Fruit fly (Drosophila melanogaster) whole organism, embryonic: ENCODE results near the gene CG14102.

Experiments
- Antp ChIP-seq: fragments of 200-800 bp; sonication (Bioruptor generic); optimal IDR thresholded peaks from 3 replicates; lab custom pipeline; 2016; ENCODE audit warnings: missing biosample characterization, missing genetic modification characterization
- Asciz ChIP-seq: fragments of 200-800 bp; sonication (Bioruptor generic); optimal IDR thresholded peaks from 2 replicates; lab custom pipeline; 2017; ENCODE audit warnings: missing biosample characterization, mild to moderate bottlenecking, missing genetic modification characterization, missing genetic modification reagents
- B-H1 ChIP-seq: fragments of 200-800 bp; sonication (Bioruptor generic); IDR thresholded peaks from 3 replicates; pipeline ENCODE4 v1.3.6; 2022; ENCODE audit warnings: missing biosample characterization, missing genetic modification characterization
- Blimp-1 ChIP-seq: fragments of 200-800 bp; sonication (Bioruptor generic); optimal IDR thresholded peaks from 3 replicates; lab custom pipeline; 2018; ENCODE audit warnings: missing biosample characterization, missing genetic modification characterization, mild to moderate bottlenecking, moderate library complexity, missing genetic modification reagents
- CG10462 ChIP-seq: fragments of 200-800 bp; sonication (Bioruptor generic); optimal IDR thresholded peaks from 2 replicates; lab custom pipeline; 2016; ENCODE audit warnings: missing biosample characterization, missing genetic modification characterization
- CG11560 ChIP-seq: fragments of 200-800 bp; sonication (Bioruptor generic); IDR thresholded peaks from 3 replicates; pipeline ENCODE4 v1.3.6; 2022; ENCODE audit warnings: missing biosample characterization, missing genetic modification characterization
- CG18262 ChIP-seq: fragments of 200-800 bp; optimal IDR thresholded peaks from 3 replicates; lab custom pipeline; 2019; ENCODE audit warnings: missing biosample characterization, mild to moderate bottlenecking, missing genetic modification characterization, moderate library complexity
- CG2199 ChIP-seq: fragments of 200-800 bp; sonication (Bioruptor generic); IDR thresholded peaks from 3 replicates; pipeline ENCODE4 v1.3.6; 2022; ENCODE audit warnings: missing biosample characterization, missing genetic modification characterization
- CG3065 ChIP-seq: fragments of 200-800 bp; sonication (Bioruptor generic); optimal IDR thresholded peaks from 2 replicates; lab custom pipeline; 2016; ENCODE audit warnings: missing biosample characterization, missing genetic modification characterization
- CG31365 ChIP-seq: fragments of 200-800 bp; sonication (Bioruptor generic); optimal IDR thresholded peaks from 2 replicates; lab custom pipeline; 2018; ENCODE audit warnings: missing biosample characterization, mild to moderate bottlenecking, missing genetic modification characterization
- CG31388 ChIP-seq: fragments of 200-800 bp; sonication (Bioruptor generic); optimal IDR thresholded peaks from 2 replicates; lab custom pipeline; 2016; ENCODE audit warnings: missing biosample characterization, missing genetic modification characterization
- CG32532 ChIP-seq: fragments of 200-800 bp; sonication (Bioruptor generic); IDR thresholded peaks from 2 replicates; pipeline ENCODE4 v1.3.6; 2022; ENCODE audit warnings: missing biosample characterization, missing genetic modification characterization
- CG3407 ChIP-seq: fragments of 200-800 bp; sonication (Bioruptor generic); optimal IDR thresholded peaks from 2 replicates; lab custom pipeline; 2018; ENCODE audit warnings: missing biosample characterization, mild to moderate bottlenecking, missing genetic modification characterization
- CG5953 ChIP-seq: fragments of 200-800 bp; sonication (Bioruptor generic); IDR thresholded peaks from 2 replicates; pipeline ENCODE4 v1.3.6; 2022; ENCODE audit warnings: missing biosample characterization, missing genetic modification characterization
- CG6654 ChIP-seq: fragments of 200-800 bp; sonication (Bioruptor generic); optimal IDR thresholded peaks from 2 replicates; lab custom pipeline; 2017; ENCODE audit warnings: missing biosample characterization, mild to moderate bottlenecking, missing genetic modification characterization
- CG6765 ChIP-seq: fragments of 200-800 bp; sonication (Bioruptor generic); optimal IDR thresholded peaks from 3 replicates; lab custom pipeline; 2017; ENCODE audit warnings: missing biosample characterization, mild to moderate bottlenecking, missing genetic modification characterization
- CkIIα-i1 ChIP-seq: fragments of 200-800 bp; sonication (Bioruptor generic); IDR thresholded peaks from 2 replicates; pipeline ENCODE4 v1.3.6; 2022; ENCODE audit warnings: missing biosample characterization, missing genetic modification characterization
- D19B ChIP-seq: fragments of 200-800 bp; sonication (Bioruptor generic); optimal IDR thresholded peaks from 2 replicates; lab custom pipeline; 2017; ENCODE audit warnings: missing biosample characterization, mild to moderate bottlenecking, missing genetic modification characterization
- HLH3B ChIP-seq: fragments of 200-800 bp; sonication (Bioruptor generic); IDR thresholded peaks from 2 replicates; pipeline ENCODE4 v1.3.6; 2022; ENCODE audit warnings: missing biosample characterization, missing genetic modification characterization
- Hr39 ChIP-seq: fragments of >200 bp; optimal IDR thresholded peaks from 2 replicates; lab custom pipeline; 2017
- Lhr ChIP-seq: fragments of 200-800 bp; sonication (Bioruptor generic); optimal IDR thresholded peaks from 3 replicates; lab custom pipeline; 2017; ENCODE audit warnings: mild to moderate bottlenecking, missing biosample characterization, missing genetic modification reagents, missing genetic modification characterization
- MBD-R2 ChIP-seq: fragments of 200-800 bp; sonication (Bioruptor generic); IDR thresholded peaks from 2 replicates; pipeline ENCODE4 v1.3.6; 2022; ENCODE audit warnings: missing biosample characterization, missing genetic modification characterization
- Mrtf ChIP-seq: fragments of 200-800 bp; sonication (Bioruptor generic); IDR thresholded peaks from 3 replicates; pipeline ENCODE4 v1.3.6; 2022; ENCODE audit warnings: missing biosample characterization, missing genetic modification characterization
- NfI ChIP-seq: fragments of 200-800 bp; sonication (Bioruptor generic); optimal IDR thresholded peaks from 3 replicates; lab custom pipeline; 2018; ENCODE audit warnings: missing biosample characterization, mild to moderate bottlenecking, missing genetic modification characterization, moderate library complexity
- Usf ChIP-seq: fragments of 200-800 bp; sonication (Bioruptor generic); optimal IDR thresholded peaks from 2 replicates; lab custom pipeline; 2017; ENCODE audit warnings: missing genotype, missing biosample characterization, missing genetic modification characterization
- YL-1 ChIP-seq: fragments of 200-800 bp; sonication (Bioruptor generic); optimal IDR thresholded peaks from 3 replicates; lab custom pipeline; 2017; ENCODE audit warnings: missing biosample characterization, mild to moderate bottlenecking, missing genetic modification characterization
- ab ChIP-seq: fragments of 200-800 bp; sonication (Bioruptor generic); optimal IDR thresholded peaks from 2 replicates; lab custom pipeline; 2016; ENCODE audit warnings: missing biosample characterization, missing genetic modification characterization
- ase ChIP-seq: fragments of 200-800 bp; sonication (Bioruptor generic); IDR thresholded peaks from 3 replicates; pipeline ENCODE4 v1.3.6; 2022; ENCODE audit warnings: missing biosample characterization, missing genetic modification characterization
- ato ChIP-seq: fragments of 200-800 bp; sonication (Bioruptor generic); IDR thresholded peaks from 2 replicates; pipeline ENCODE4 v1.3.6; 2022; ENCODE audit warnings: missing biosample characterization, missing genetic modification characterization; ENCODE audit not compliant: partially characterized antibody
- az2 ChIP-seq: fragments of 200-800 bp; sonication (Bioruptor generic); optimal IDR thresholded peaks from 3 replicates; lab custom pipeline; 2016; ENCODE audit warnings: missing biosample characterization, missing genetic modification characterization
- bcd ChIP-seq: fragments of 200-800 bp; sonication (Bioruptor generic); optimal IDR thresholded peaks from 2 replicates; lab custom pipeline; 2017; ENCODE audit warnings: missing biosample characterization, mild to moderate bottlenecking, missing genetic modification characterization
- btn ChIP-seq: fragments of 200-800 bp; sonication (Bioruptor generic); optimal IDR thresholded peaks from 2 replicates; lab custom pipeline; 2016; ENCODE audit warnings: missing biosample characterization, missing genetic modification characterization
- cato ChIP-seq: fragments of 200-800 bp; sonication (Bioruptor generic); optimal IDR thresholded peaks from 2 replicates; lab custom pipeline; 2016; ENCODE audit warnings: missing biosample characterization, missing genetic modification characterization, borderline replicate concordance
- ci ChIP-seq: fragments of 200-800 bp; sonication (Bioruptor generic); IDR thresholded peaks from 3 replicates; pipeline ENCODE4 v1.3.6; 2022; ENCODE audit warnings: missing biosample characterization, missing genetic modification characterization
- cwo ChIP-seq: fragments of 200-800 bp; sonication (Bioruptor generic); optimal IDR thresholded peaks from 3 replicates; lab custom pipeline; 2017; ENCODE audit warnings: missing biosample characterization, missing genetic modification characterization, mild to moderate bottlenecking, moderate library complexity, missing genetic modification reagents
- emc ChIP-seq: fragments of 200-800 bp; sonication (Bioruptor generic); optimal IDR thresholded peaks from 2 replicates; lab custom pipeline; 2016; ENCODE audit warnings: missing biosample characterization, missing genetic modification characterization
- gem ChIP-seq: fragments of 200-800 bp; sonication (Bioruptor generic); optimal IDR thresholded peaks from 2 replicates; lab custom pipeline; 2019; ENCODE audit warnings: missing biosample characterization, mild to moderate bottlenecking, missing genetic modification characterization, moderate library complexity
- ham ChIP-seq: fragments of 200-800 bp; sonication (Bioruptor generic); IDR thresholded peaks from 2 replicates; pipeline ENCODE4 v1.3.6; 2022; ENCODE audit warnings: missing biosample characterization, missing genetic modification characterization
- ind ChIP-seq: fragments of 200-800 bp; sonication (Bioruptor generic); optimal IDR thresholded peaks from 3 replicates; lab custom pipeline; 2016; ENCODE audit warnings: missing biosample characterization, missing genetic modification characterization
- kah ChIP-seq: fragments of 200-800 bp; sonication (Bioruptor generic); optimal IDR thresholded peaks from 2 replicates; lab custom pipeline; 2018; ENCODE audit warnings: missing biosample characterization, mild to moderate bottlenecking, missing genetic modification characterization
- klu ChIP-seq: fragments of 200-800 bp; sonication (Bioruptor generic); IDR thresholded peaks from 2 replicates; pipeline ENCODE4 v1.3.6; 2022; ENCODE audit warnings: missing biosample characterization, missing genetic modification characterization
- kni ChIP-seq: fragments of 200-800 bp; sonication (Bioruptor generic); optimal IDR thresholded peaks from 3 replicates; lab custom pipeline; 2017; ENCODE audit warnings: mild to moderate bottlenecking, missing biosample characterization, missing genetic modification reagents, missing genetic modification characterization
- lilli ChIP-seq: fragments of 200-800 bp; sonication (Bioruptor generic); optimal IDR thresholded peaks from 3 replicates; lab custom pipeline; 2016; ENCODE audit warnings: missing biosample characterization, missing genetic modification characterization
- pb ChIP-seq: fragments of 200-800 bp; sonication (Bioruptor generic); optimal IDR thresholded peaks from 3 replicates; lab custom pipeline; 2016; ENCODE audit warnings: missing biosample characterization, missing genetic modification characterization
- pfk ChIP-seq: fragments of 200-800 bp; sonication (Bioruptor generic); optimal IDR thresholded peaks from 2 replicates; lab custom pipeline; 2018; ENCODE audit warnings: missing biosample characterization, mild to moderate bottlenecking, missing genetic modification characterization, moderate library complexity
- pho ChIP-seq: fragments of 200-800 bp; sonication (Bioruptor generic); optimal IDR thresholded peaks from 2 replicates; lab custom pipeline; 2016; ENCODE audit warnings: missing biosample characterization, missing genetic modification characterization
- pros ChIP-seq: fragments of 200-800 bp; sonication (Bioruptor generic); optimal IDR thresholded peaks from 3 replicates; lab custom pipeline; 2019; ENCODE audit warnings: missing biosample characterization, mild to moderate bottlenecking, missing genetic modification characterization, moderate library complexity
- repo ChIP-seq: fragments of 200-800 bp; sonication (Bioruptor generic); optimal IDR thresholded peaks from 2 replicates; lab custom pipeline; 2016; ENCODE audit warnings: missing biosample characterization, missing genetic modification characterization
- row ChIP-seq: fragments of 200-800 bp; sonication (Bioruptor generic); IDR thresholded peaks from 3 replicates; pipeline ENCODE4 v1.3.6; 2022; ENCODE audit warnings: missing biosample characterization, missing genetic modification characterization
- salm ChIP-seq: fragments of 200-800 bp; sonication (Bioruptor generic); optimal IDR thresholded peaks from 2 replicates; lab custom pipeline; 2018; ENCODE audit warnings: missing biosample characterization, mild to moderate bottlenecking, missing genetic modification characterization
- tin ChIP-seq: fragments of 200-800 bp; sonication (Bioruptor generic); optimal IDR thresholded peaks from 3 replicates; lab custom pipeline; 2016; ENCODE audit warnings: missing biosample characterization, missing genetic modification characterization
- trh ChIP-seq: fragments of 200-800 bp; sonication (Bioruptor generic); optimal IDR thresholded peaks from 2 replicates; lab custom pipeline; 2016; ENCODE audit warnings: missing biosample characterization, missing genetic modification characterization

Gene CG14102

dm6 chr3L:19793438-19793998 is 7.6 kb downstream of the CG14102 start, which contains the start of the genes CG42637, Gyc76C and SREBP (continued):
- TF ChIP-seq trh (GFP tag; lab: Kevin White, UChicago): no peak
- TF ChIP-seq az2 (GFP tag; lab: Kevin White, UChicago): no peak
- no peak for TF ChIP-seq pros (GFP tag; lab: Kevin White, UChicago)
- TF ChIP-seq NfI (GFP tag; lab: Kevin White, UChicago): no peak
- no peak for TF ChIP-seq CG31388 (GFP tag; lab: Kevin White, UChicago)
- TF ChIP-seq ato: no peak; the same call in 1 of the 2 replicates
- peak; percentile 13 for TF ChIP-seq pb (GFP tag; lab: Kevin White, UChicago)
- no peak for TF ChIP-seq CG32532
- no peak for TF ChIP-seq lilli (GFP tag; lab: Kevin White, UChicago)
- peak; percentile 11 for TF ChIP-seq gem (tag; lab: Kevin White, UChicago)
- no peak for TF ChIP-seq kni
- TF ChIP-seq CG6765 (GFP tag; lab: Kevin White, UChicago): peak; percentile 1
- TF ChIP-seq CG6654 (GFP tag; lab: Kevin White, UChicago): no peak
- no peak for TF ChIP-seq kah
- no peak for TF ChIP-seq Hr39 (lab: Kevin White, UChicago)
- no peak for TF ChIP-seq HLH3B (GFP tag; lab: Robert Waterston, UW)
- no peak for TF ChIP-seq ab (GFP tag; lab: Kevin White, UChicago)
- TF ChIP-seq YL-1 (GFP tag; lab: Kevin White, UChicago): no peak
- no peak for TF ChIP-seq bcd (GFP tag; lab: Kevin White, UChicago)
- TF ChIP-seq CG11560: no peak
- TF ChIP-seq Usf: no peak
- no peak; the same call in 1 of the 3 replicates for TF ChIP-seq ci
- no peak for TF ChIP-seq Blimp-1 (GFP tag; lab: Kevin White, UChicago)
- no peak for TF ChIP-seq D19B (GFP tag; lab: Kevin White, UChicago)
- no peak for TF ChIP-seq salm (tag; lab: Kevin White, UChicago)
- TF ChIP-seq cwo (GFP tag; lab: Kevin White, UChicago): no peak
- no peak for TF ChIP-seq CG5953 (GFP tag; lab: Robert Waterston, UW)
- TF ChIP-seq ham (GFP tag; lab: Robert Waterston, UW): no peak
- TF ChIP-seq Antp: no peak
- no peak for TF ChIP-seq klu (GFP tag; lab: Robert Waterston, UW)
- TF ChIP-seq tin (GFP tag; lab: Kevin White, UChicago): no peak
- no peak for TF ChIP-seq ind (GFP tag; lab: Kevin White, UChicago)
- no peak for TF ChIP-seq CG18262 (tag; lab: Kevin White, UChicago)
- TF ChIP-seq cato (GFP tag; lab: Kevin White, UChicago): no peak
- peak; percentile 43; the same call in 2 of the 3 replicates for TF ChIP-seq row (GFP tag; lab: Robert Waterston, UW)
- no peak for TF ChIP-seq CG2199 (GFP tag; lab: Robert Waterston, UW)
- TF ChIP-seq emc: no peak
- TF ChIP-seq Mrtf (GFP tag; lab: Robert Waterston, UW): no peak
- TF ChIP-seq CG10462 (GFP tag; lab: Kevin White, UChicago): no peak
- TF ChIP-seq CkIIα-i1: no peak
- peak; percentile 17 for TF ChIP-seq pfk (GFP tag; lab: Kevin White, UChicago)
- peak; percentile 93 for TF ChIP-seq Lhr (GFP tag; lab: Kevin White, UChicago)
- no peak for TF ChIP-seq btn
- no peak for TF ChIP-seq pho (GFP tag; lab: Kevin White, UChicago)
- TF ChIP-seq repo (GFP tag; lab: Kevin White, UChicago): peak; percentile 12
- no peak for TF ChIP-seq CG3065 (GFP tag; lab: Kevin White, UChicago)
- TF ChIP-seq MBD-R2 (GFP tag; lab: Robert Waterston, UW): peak; percentile 44
- no peak for TF ChIP-seq CG3407 (GFP tag; lab: Kevin White, UChicago)
- no peak for TF ChIP-seq B-H1 (GFP tag; lab: Robert Waterston, UW)
- no peak for TF ChIP-seq ase (GFP tag; lab: Robert Waterston, UW)
- no peak for TF ChIP-seq CG31365 (tag; lab: Kevin White, UChicago)
- no peak for TF ChIP-seq Asciz
